Worm (Caenorhabditis elegans) whole organism, young adult: Measurements from ENCODE around the gene eelo-1.

Experiments
- F33H1.4 ChIP-seq: fragments of 200-800 bp; sonication (Bioruptor generic); IDR thresholded peaks from 2 replicates; pipeline ENCODE4 v1.3.6; 2022; ENCODE audit warnings: missing genetic modification reagents, missing genetic modification characterization, missing compliant biosample characterization
- F39B2.1 ChIP-seq: fragments of 200-800 bp; sonication (Bioruptor generic); IDR thresholded peaks from 2 replicates; pipeline ENCODE4 v1.3.6; 2022; ENCODE audit warnings: missing genetic modification reagents, missing genetic modification characterization, missing compliant biosample characterization
- ccch-3 ChIP-seq: fragments of 200-800 bp; sonication (Bioruptor generic); optimal IDR thresholded peaks from 2 replicates; lab custom pipeline; 2018; ENCODE audit warnings: mild to moderate bottlenecking, missing genetic modification characterization, missing compliant biosample characterization
- sdz-38 ChIP-seq: sonication (generic microtip); optimal IDR thresholded peaks from 2 replicates; lab custom pipeline; 2016; ENCODE audit warnings: missing genotype, missing genetic modification characterization, missing compliant biosample characterization
- sea-2 ChIP-seq: fragments of 200-800 bp; sonication (Bioruptor generic); IDR thresholded peaks from 2 replicates; pipeline ENCODE4 v1.3.6; 2022; ENCODE audit warnings: missing genetic modification characterization, missing compliant biosample characterization
- zim-3 ChIP-seq: sonication (generic microtip); optimal IDR thresholded peaks from 2 replicates; lab custom pipeline; 2017; ENCODE audit warnings: mild to moderate bottlenecking, missing genetic modification characterization, moderate library complexity, missing compliant biosample characterization

DNA sequence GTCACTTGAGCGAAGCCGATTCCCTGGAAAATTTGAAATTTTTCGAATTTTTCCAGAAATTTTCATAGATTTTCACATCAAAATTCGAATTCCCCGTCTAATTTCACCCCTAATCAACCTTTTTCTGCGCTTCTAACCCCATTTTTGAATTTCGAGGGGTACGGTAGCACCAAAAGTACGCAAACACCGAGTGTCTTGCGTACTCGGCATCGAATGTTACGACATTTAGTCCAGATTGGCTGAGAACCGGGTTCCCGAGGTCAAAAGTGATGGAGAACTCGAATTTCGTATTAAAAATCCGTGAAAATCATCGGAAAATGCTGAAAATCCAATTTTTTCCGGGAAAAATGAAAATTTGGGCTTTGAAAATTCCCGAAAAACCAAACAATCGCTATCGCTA, 29.9 kb downstream of the eelo-1 start:
- TF ChIP-seq F33H1.4 (GFP tag; lab: Robert Waterston, UW) (no peak), F39B2.1 (GFP tag; lab: Robert Waterston, UW) (no peak), sdz-38 (tag; lab: Kevin White, UChicago) (no peak), sea-2 (GFP tag; lab: Robert Waterston, UW) (no peak), ccch-3 (no peak), zim-3 (no peak)
